Fruit fly (Drosophila melanogaster): ENCODE data around the gene Grx1.

DNA sequence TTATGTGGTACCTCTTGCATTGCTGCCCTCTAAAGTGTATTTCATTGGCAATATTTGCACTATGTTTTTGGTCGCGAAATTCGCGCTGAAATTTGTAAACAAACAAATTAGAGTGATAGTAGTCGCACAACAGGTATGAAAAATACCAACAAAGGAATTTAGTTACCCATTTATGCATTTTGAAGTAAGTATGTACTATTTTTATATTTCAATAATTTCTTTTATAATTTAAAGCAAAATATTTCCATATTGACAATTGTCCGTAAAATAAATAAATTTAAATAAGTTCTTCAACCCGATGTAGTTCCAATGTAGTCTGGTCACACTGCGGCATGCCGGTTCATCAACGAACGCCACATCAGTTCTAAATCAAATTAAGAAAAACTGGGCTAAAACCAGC, 3.4 kb downstream of the Grx1 start, which contains the start of the genes Rad9 and Uggt:
- no peak for TF ChIP-seq CTCF (optimal IDR thresholded peaks at IDR 0.05)
- no peak for TF ChIP-seq CG8478 (optimal IDR thresholded peaks at IDR 0.05)
